Fruit fly (Drosophila melanogaster) whole organism: ENCODE results near the gene FASN2.

ENCODE experiments used
- Dll ChIP-seq: fragments of >200 bp; optimal IDR thresholded peaks from 2 replicates; lab custom pipeline; 2017
- EcR ChIP-seq, 2 experiments: fragments of >200 bp; optimal IDR thresholded peaks; 2 replicates each; lab custom pipeline; 2017; ENCODE audit warnings: missing biosample characterization in 2 of 2, missing genetic modification characterization in 2 of 2, missing genetic modification reagents in 2 of 2
- pan ChIP-seq: fragments of >200 bp; optimal IDR thresholded peaks from 2 replicates; lab custom pipeline; 2017
- psq ChIP-seq: fragments of >200 bp; optimal IDR thresholded peaks from 2 replicates; lab custom pipeline; 2017
- usp ChIP-seq: fragments of >200 bp; optimal IDR thresholded peaks from 2 replicates; lab custom pipeline; 2017; ENCODE audit warnings: missing biosample characterization, missing genetic modification characterization, mixed read lengths

dm6 chr2L:3043647-3044046, at the start of gene FASN2:
- no peak for TF ChIP-seq usp (GFP tag; lab: Kevin White, UChicago)
- no peak for TF ChIP-seq Dll
- no peak for TF ChIP-seq psq (lab: Kevin White, UChicago)
- TF ChIP-seq pan, result no peak
- TF ChIP-seq EcR (GFP tag; optimal IDR thresholded peaks at IDR 0.05; lab: Kevin White, UChicago), result no peak
